Worm (Caenorhabditis elegans) whole organism, early embryonic: ENCODE results near the gene frk-1.
A peak's percentile ranks its signal among the peaks of the same experiment; 100 is the strongest.

Experiments
- B0310.2 ChIP-seq: sonication (generic microtip); optimal IDR thresholded peaks from 2 replicates; lab custom pipeline; 2016; ENCODE audit warnings: mild to moderate bottlenecking, missing genetic modification characterization, missing compliant biosample characterization
- F13C5.2 ChIP-seq: sonication (generic microtip); optimal IDR thresholded peaks from 2 replicates; lab custom pipeline; 2017; ENCODE audit warnings: mild to moderate bottlenecking, missing genetic modification characterization, inconsistent platforms, missing compliant biosample characterization
- aly-1 ChIP-seq: sonication (generic microtip); optimal IDR thresholded peaks from 2 replicates; lab custom pipeline; 2016; ENCODE audit warnings: missing genetic modification characterization, missing compliant biosample characterization
- ama-1 ChIP-seq: fragments of 150-350 bp; optimal IDR thresholded peaks from 2 replicates; lab custom pipeline; 2014
- ceh-13 ChIP-seq: fragments of 200-800 bp; sonication (Bioruptor generic); optimal IDR thresholded peaks from 2 replicates; lab custom pipeline; 2018; ENCODE audit warnings: mild to moderate bottlenecking, missing genetic modification characterization, missing compliant biosample characterization
- ceh-36 ChIP-seq: sonication (generic microtip); optimal IDR thresholded peaks from 2 replicates; lab custom pipeline; 2016; ENCODE audit warnings: missing genetic modification characterization, inconsistent platforms, missing compliant biosample characterization
- ets-7 ChIP-seq: sonication (generic microtip); optimal IDR thresholded peaks from 2 replicates; lab custom pipeline; 2016; ENCODE audit warnings: missing genotype, missing genetic modification characterization, missing compliant biosample characterization
- flt-1 ChIP-seq: fragments of 200-800 bp; sonication (Bioruptor generic); IDR thresholded peaks from 2 replicates; pipeline ENCODE4 v1.3.6; 2022; ENCODE audit warnings: missing genetic modification characterization, missing compliant biosample characterization
- hmbx-1 ChIP-seq: sonication (generic microtip); optimal IDR thresholded peaks from 2 replicates; lab custom pipeline; 2016; ENCODE audit warnings: mild to moderate bottlenecking, missing genetic modification characterization, missing compliant biosample characterization
- hmg-4 ChIP-seq: fragments of 200-800 bp; sonication (Bioruptor generic); optimal IDR thresholded peaks from 2 replicates; lab custom pipeline; 2018; ENCODE audit warnings: mild to moderate bottlenecking, missing genetic modification characterization, missing compliant biosample characterization
- hnd-1 ChIP-seq: sonication (generic microtip); optimal IDR thresholded peaks from 2 replicates; lab custom pipeline; 2016; ENCODE audit warnings: missing genetic modification characterization, missing compliant biosample characterization
- pes-1 ChIP-seq: fragments of 200-800 bp; sonication (Bioruptor generic); IDR thresholded peaks from 2 replicates; pipeline ENCODE4 v1.3.6; 2022; ENCODE audit warnings: missing genetic modification reagents, missing genetic modification characterization, missing compliant biosample characterization
- scrt-1 ChIP-seq: fragments of 200-800 bp; sonication (Bioruptor generic); IDR thresholded peaks from 2 replicates; pipeline ENCODE4 v1.3.6; 2022; ENCODE audit warnings: missing genetic modification characterization, missing compliant biosample characterization
- sea-1 ChIP-seq: fragments of 200-800 bp; sonication (Bioruptor generic); conservative IDR thresholded peaks from 2 replicates; pipeline ENCODE4 v1.3.6; 2022; ENCODE audit warnings: missing genetic modification characterization, missing compliant biosample characterization
- tbx-11 ChIP-seq: fragments of 200-800 bp; sonication (Bioruptor generic); IDR thresholded peaks from 2 replicates; pipeline ENCODE4 v1.3.6; 2022; ENCODE audit warnings: missing genetic modification characterization, missing compliant biosample characterization
- tbx-37 ChIP-seq: fragments of 200-800 bp; sonication (Bioruptor generic); conservative IDR thresholded peaks from 2 replicates; pipeline ENCODE4 v1.3.6; 2022; ENCODE audit warnings: missing genetic modification reagents, missing genetic modification characterization, missing compliant biosample characterization
- tra-4 ChIP-seq: sonication (generic microtip); optimal IDR thresholded peaks from 2 replicates; lab custom pipeline; 2017; ENCODE audit warnings: missing genetic modification characterization, missing compliant biosample characterization

Gene frk-1

DNA sequence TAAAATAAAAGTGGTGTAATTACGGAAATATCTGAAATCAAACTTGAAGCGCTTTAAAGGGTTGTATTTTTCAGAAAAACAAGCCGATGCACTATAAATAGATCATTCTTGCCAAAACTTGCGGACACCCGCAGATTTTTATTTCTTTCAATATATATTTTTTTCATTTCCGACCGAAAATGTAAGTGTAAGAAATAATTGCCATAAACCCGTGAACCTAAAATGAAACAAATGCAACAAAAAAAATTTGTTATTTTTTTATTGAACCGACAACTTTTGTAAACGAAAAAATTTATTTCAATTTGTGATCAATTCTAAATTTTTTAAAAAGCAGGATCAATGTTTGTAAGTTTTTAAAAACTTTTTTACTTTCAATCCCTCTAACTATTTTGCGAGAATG, 37.8 kb downstream of the frk-1 start, which contains the start of gene W01B6.6:
W01B6.6 (plus strand) TSS at position 301 of the 400 bp plus-strand sequence.
- TF ChIP-seq sea-1 (GFP tag; lab: Robert Waterston, UW) = no peak
- TF ChIP-seq pes-1 (GFP tag; lab: Robert Waterston, UW) = no peak
- TF ChIP-seq aly-1 (tag; lab: Kevin White, UChicago) = no peak
- TF ChIP-seq flt-1 (GFP tag; lab: Robert Waterston, UW) = no peak
- TF ChIP-seq ceh-13 (GFP tag; lab: Kevin White, UChicago) = no peak
- TF ChIP-seq tbx-11 (GFP tag; lab: Robert Waterston, UW) = no peak
- no peak for TF ChIP-seq hnd-1 (tag; lab: Kevin White, UChicago)
- TF ChIP-seq hmg-4 (GFP tag; lab: Kevin White, UChicago) = no peak
- no peak for TF ChIP-seq ama-1 (lab: Kevin White, UChicago)
- no peak for TF ChIP-seq B0310.2 (tag; lab: Kevin White, UChicago)
- TF ChIP-seq hmbx-1 = no peak
- TF ChIP-seq ets-7 = no peak
- TF ChIP-seq F13C5.2 (tag; lab: Kevin White, UChicago) = no peak
- no peak for TF ChIP-seq scrt-1 (GFP tag; lab: Robert Waterston, UW)

DNA sequence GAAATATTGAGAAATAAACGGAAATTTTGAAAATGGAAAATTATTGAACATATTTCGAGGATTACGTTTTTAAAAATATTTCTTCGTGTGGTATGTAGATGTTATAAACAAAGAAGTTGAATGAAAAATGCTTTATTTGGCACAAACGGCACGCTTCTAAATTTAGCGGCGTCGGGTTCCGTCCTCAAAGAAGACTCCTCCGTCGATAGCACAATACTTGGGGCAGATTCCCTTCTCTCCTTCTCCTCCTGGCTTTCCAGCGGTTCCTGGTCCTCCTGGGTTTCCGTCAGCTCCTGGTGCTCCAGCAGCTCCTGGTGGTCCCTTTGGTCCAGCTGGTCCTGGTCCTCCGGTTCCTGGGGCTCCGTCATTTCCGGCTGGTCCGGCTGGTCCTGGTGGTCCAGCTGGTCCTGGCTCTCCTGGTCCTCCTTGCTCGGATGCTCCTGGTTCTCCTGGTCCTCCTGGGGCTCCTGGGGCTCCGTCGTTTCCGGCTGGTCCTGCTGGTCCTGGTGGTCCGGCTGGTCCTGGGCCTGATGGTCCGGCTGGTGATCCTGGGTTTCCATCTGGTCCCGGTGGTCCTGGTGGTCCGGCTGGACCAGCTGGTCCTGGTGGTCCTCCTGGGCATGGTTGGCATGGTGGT, 41.5 kb downstream of the frk-1 start, which contains the start of gene W01B6.8:
W01B6.8 (minus strand) TSS at position 51 of the 637 bp plus-strand sequence.
- TF ChIP-seq sea-1 (GFP tag; lab: Robert Waterston, UW) (0 out of 2 replicates have a peak, but pooled peaks have one; percentile 56), pes-1 (GFP tag; lab: Robert Waterston, UW) (no peak)

DNA sequence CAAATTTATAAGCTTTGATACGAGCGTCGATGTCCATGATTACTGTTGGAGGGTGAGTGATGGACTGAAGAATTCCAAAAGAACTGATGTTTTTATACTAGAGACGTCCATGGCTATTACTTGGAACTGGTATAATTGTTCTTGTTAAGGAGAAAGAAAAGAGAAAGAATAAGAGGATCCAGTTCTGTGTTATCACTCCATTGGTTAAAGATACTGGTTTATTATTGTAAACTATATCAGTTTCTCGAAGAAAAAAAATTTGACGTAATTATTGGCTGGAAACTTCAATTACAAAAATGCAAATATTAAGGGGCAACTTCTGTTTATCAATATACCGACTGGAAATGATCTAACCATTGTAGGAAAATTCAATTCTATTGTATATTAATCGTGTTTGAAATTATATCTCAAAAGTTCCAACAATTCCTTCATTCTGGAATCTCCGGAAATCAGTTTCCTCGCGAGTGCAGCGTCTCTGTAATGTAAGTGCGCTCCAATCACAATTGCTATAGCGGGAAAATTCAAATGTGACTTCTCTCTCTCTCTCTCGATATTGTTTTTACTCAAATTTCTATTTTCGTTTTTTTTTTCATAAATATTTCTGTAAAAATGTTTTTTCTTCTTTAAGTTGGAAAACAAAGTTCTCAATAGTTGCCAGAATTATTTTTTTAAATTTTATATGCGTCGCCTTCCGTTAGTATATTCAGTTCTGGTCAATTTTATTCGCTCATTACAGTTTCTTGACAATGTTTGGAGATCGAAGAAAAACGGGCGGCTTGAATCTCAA, 42.6 kb downstream of the frk-1 start, which contains the start of the genes col-2 and ndc-80:
col-2 (minus strand) TSS at position 51 of the 787 bp plus-strand sequence.
ndc-80 (plus strand) TSS at position 737 of the 787 bp plus-strand sequence.
- TF ChIP-seq ama-1 (lab: Kevin White, UChicago) (no peak), pes-1 (GFP tag; lab: Robert Waterston, UW) (no peak; the same call in 1 of the 2 replicates), F13C5.2 (tag; lab: Kevin White, UChicago) (peak; percentile 48), scrt-1 (GFP tag; lab: Robert Waterston, UW) (no peak)

DNA sequence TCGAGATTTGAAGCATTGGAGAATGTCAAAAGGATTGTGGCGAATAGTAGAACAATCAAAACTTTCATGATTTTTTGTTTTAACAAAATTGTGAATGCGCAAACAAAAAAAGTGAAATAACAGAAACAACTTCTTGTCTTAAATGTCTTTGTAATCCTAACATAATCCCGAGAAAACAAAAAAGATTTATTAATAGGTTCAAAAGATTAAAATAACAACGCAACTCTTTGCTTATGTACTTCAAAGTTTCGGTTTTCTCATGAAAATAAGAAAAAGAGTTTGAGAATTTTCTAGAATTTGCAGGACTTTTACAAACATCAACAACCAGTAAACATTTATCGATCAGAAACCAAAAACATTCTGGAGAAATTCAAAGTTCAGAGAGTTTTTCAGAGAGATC, 46.8 kb downstream of the frk-1 start, which contains the start of gene ttr-39:
ttr-39 (minus strand) TSS at position 101 of the 400 bp plus-strand sequence.
- TF ChIP-seq F13C5.2 (tag; lab: Kevin White, UChicago) (no peak), tra-4 (tag; lab: Kevin White, UChicago) (no peak), pes-1 (GFP tag; lab: Robert Waterston, UW) (no peak), tbx-11 (GFP tag; lab: Robert Waterston, UW) (no peak), aly-1 (tag; lab: Kevin White, UChicago) (no peak), hmbx-1 (no peak), ets-7 (no peak), B0310.2 (tag; lab: Kevin White, UChicago) (no peak), tbx-37 (GFP tag; lab: Robert Waterston, UW) (no peak), scrt-1 (GFP tag; lab: Robert Waterston, UW) (no peak)

DNA sequence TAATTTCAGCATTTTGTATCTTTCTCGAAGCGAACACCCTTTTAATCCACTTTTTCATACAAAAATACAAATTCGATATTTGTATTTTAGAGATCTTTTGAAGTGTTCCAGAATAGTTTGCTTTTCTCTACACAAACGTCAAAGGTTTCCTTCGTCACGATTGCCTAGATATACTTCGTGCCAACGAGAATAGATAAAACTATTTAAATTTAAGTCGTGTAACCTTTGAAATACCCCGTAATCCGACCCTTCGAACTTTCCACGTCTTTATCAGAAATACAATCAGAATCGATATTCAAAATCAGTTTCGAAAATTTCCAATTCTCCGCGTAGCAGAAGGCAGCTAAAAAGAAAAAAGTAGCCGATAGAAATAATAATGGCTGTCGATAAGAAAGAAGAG, 47.4 kb downstream of the frk-1 start, which contains the start of gene ttbk-5:
ttbk-5 (plus strand) TSS at position 301 of the 400 bp plus-strand sequence.
- no peak for TF ChIP-seq pes-1 (GFP tag; lab: Robert Waterston, UW)
- no peak for TF ChIP-seq hnd-1 (tag; lab: Kevin White, UChicago)
- no peak for TF ChIP-seq hmbx-1
- TF ChIP-seq flt-1 (GFP tag; lab: Robert Waterston, UW) = no peak
- TF ChIP-seq aly-1 (tag; lab: Kevin White, UChicago) = no peak
- no peak for TF ChIP-seq F13C5.2 (tag; lab: Kevin White, UChicago)
- no peak for TF ChIP-seq tbx-37 (GFP tag; lab: Robert Waterston, UW)
- no peak for TF ChIP-seq ama-1 (lab: Kevin White, UChicago)
- no peak for TF ChIP-seq scrt-1 (GFP tag; lab: Robert Waterston, UW)
- no peak for TF ChIP-seq tbx-11 (GFP tag; lab: Robert Waterston, UW)
- TF ChIP-seq ceh-36 (tag; lab: Kevin White, UChicago) = no peak
- no peak for TF ChIP-seq ceh-13 (GFP tag; lab: Kevin White, UChicago)
- TF ChIP-seq hmg-4 (GFP tag; lab: Kevin White, UChicago) = no peak
- no peak for TF ChIP-seq B0310.2 (tag; lab: Kevin White, UChicago)
- TF ChIP-seq sea-1 (GFP tag; lab: Robert Waterston, UW) = no peak

DNA sequence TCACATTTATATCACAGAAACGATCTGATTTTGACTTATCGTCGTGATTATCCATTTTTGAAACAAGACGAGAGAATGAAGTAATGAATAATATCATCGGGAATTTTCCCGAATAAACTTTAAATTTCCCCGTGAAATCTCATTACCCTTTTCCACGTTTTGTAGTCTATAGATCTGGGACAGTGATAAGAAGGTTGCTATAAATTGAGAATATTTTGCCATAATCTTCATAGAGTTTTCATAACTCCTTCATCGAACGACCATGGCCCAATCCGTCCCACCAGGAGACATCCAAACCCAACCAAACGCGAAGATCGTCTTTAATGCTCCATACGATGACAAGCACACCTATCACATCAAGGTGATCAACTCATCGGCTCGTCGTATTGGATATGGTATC, 52.2 kb downstream of the frk-1 start, which contains the start of the genes C04G2.5 and msp-36:
C04G2.5 (minus strand) TSS at position 101 of the 400 bp plus-strand sequence.
msp-36 (plus strand) TSS at position 263 of the 400 bp plus-strand sequence.
- TF ChIP-seq pes-1 (GFP tag; lab: Robert Waterston, UW) (no peak), F13C5.2 (tag; lab: Kevin White, UChicago) (no peak), tbx-37 (GFP tag; lab: Robert Waterston, UW) (no peak), ceh-36 (tag; lab: Kevin White, UChicago) (no peak), hnd-1 (tag; lab: Kevin White, UChicago) (no peak), sea-1 (GFP tag; lab: Robert Waterston, UW) (no peak), ama-1 (lab: Kevin White, UChicago) (no peak), tbx-11 (GFP tag; lab: Robert Waterston, UW) (no peak), B0310.2 (tag; lab: Kevin White, UChicago) (no peak), hmg-4 (GFP tag; lab: Kevin White, UChicago) (no peak), ceh-13 (GFP tag; lab: Kevin White, UChicago) (no peak), tra-4 (tag; lab: Kevin White, UChicago) (no peak)
